ENCODE assay signal across 1 fruit fly cellular context in genomic region chr3L:3632500-3633183, dm6.
TF ChIP-seq lines count a peak whose summit lies in the region.

No protein-coding gene starts in this region.

TF ChIP-seq in whole organism, embryonic, 481 proteins besides CTCF, POLR2A, EP300 and RAD21 (continued from another document and continues in another):
- no peak for TF ChIP-seq CG16863 (GFP tag; optimal IDR thresholded peaks at IDR 0.05; lab: Kevin White, UChicago)
- peak; percentile 31 for TF ChIP-seq YL-1 (GFP tag; optimal IDR thresholded peaks at IDR 0.05; lab: Kevin White, UChicago)
- TF ChIP-seq Oaz (GFP tag; IDR thresholded peaks at IDR 0.05; lab: Robert Waterston, UW) = peak; percentile 88
- TF ChIP-seq klu (GFP tag; IDR thresholded peaks at IDR 0.05; lab: Robert Waterston, UW) = peak; percentile 79; the same call in 1 of the 2 replicates
- TF ChIP-seq CG6689 (GFP tag; IDR thresholded peaks at IDR 0.05; lab: Robert Waterston, UW) = peak; percentile 85
- TF ChIP-seq D19A (tag; optimal IDR thresholded peaks at IDR 0.05; lab: Kevin White, UChicago) = peak; percentile 41
- TF ChIP-seq CG13775 (GFP tag; optimal IDR thresholded peaks at IDR 0.05; lab: Kevin White, UChicago) = peak; percentile 86
- peak in 1 of 2 experiments; percentile 90 for TF ChIP-seq Hr51 (GFP tag; optimal IDR thresholded peaks at IDR 0.05; lab: Kevin White, UChicago)
- TF ChIP-seq CG18011 (GFP tag; optimal IDR thresholded peaks at IDR 0.05; lab: Kevin White, UChicago) = peak; percentile 65
- TF ChIP-seq ato (GFP tag; IDR thresholded peaks at IDR 0.05; lab: Robert Waterston, UW; ENCODE audit: partially characterized antibody) = no peak
- no peak for TF ChIP-seq repo (GFP tag; optimal IDR thresholded peaks at IDR 0.05; lab: Kevin White, UChicago)
- TF ChIP-seq CG9215 (GFP tag; IDR thresholded peaks at IDR 0.05; lab: Robert Waterston, UW) = peak; percentile 92
- no peak for TF ChIP-seq Doc3 (GFP tag; IDR thresholded peaks at IDR 0.05; lab: Robert Waterston, UW; ENCODE audit: partially characterized antibody)
- peak; percentile 87 for TF ChIP-seq Abd-B (GFP tag; optimal IDR thresholded peaks at IDR 0.05; lab: Kevin White, UChicago)
- TF ChIP-seq CG17186 (GFP tag; optimal IDR thresholded peaks at IDR 0.05; lab: Kevin White, UChicago) = no peak
- TF ChIP-seq row (GFP tag; IDR thresholded peaks at IDR 0.05; lab: Robert Waterston, UW) = peak; percentile 97
- TF ChIP-seq Taf1 (GFP tag; IDR thresholded peaks at IDR 0.05; lab: Robert Waterston, UW) = peak; percentile 82
- no peak for TF ChIP-seq BEAF-32 (GFP tag; optimal IDR thresholded peaks at IDR 0.05; lab: Kevin White, UChicago)
- peak; percentile 26; the same call in 1 of the 2 replicates for TF ChIP-seq dati (GFP tag; IDR thresholded peaks at IDR 0.05; lab: Robert Waterston, UW)
- TF ChIP-seq CG30020 (tag; optimal IDR thresholded peaks at IDR 0.05; lab: Kevin White, UChicago) = no peak
- TF ChIP-seq lbe (GFP tag; optimal IDR thresholded peaks at IDR 0.05; lab: Kevin White, UChicago) = no peak
- TF ChIP-seq CG11093 (GFP tag; IDR thresholded peaks at IDR 0.05; lab: Robert Waterston, UW) = peak; percentile 81; the same call in 2 of the 3 replicates
- peak; percentile 85 for TF ChIP-seq CG7357 (GFP tag; IDR thresholded peaks at IDR 0.05; lab: Robert Waterston, UW)
- TF ChIP-seq peb (GFP tag; IDR thresholded peaks at IDR 0.05; lab: Robert Waterston, UW) = peak; percentile 69; the same call in 1 of the 2 replicates
- no peak for TF ChIP-seq luna (GFP tag; optimal IDR thresholded peaks at IDR 0.05; lab: Kevin White, UChicago)
- peak; percentile 62 for TF ChIP-seq CrebB (tag; optimal IDR thresholded peaks at IDR 0.05; lab: Kevin White, UChicago)
- TF ChIP-seq nom (GFP tag; optimal IDR thresholded peaks at IDR 0.05; lab: Kevin White, UChicago) = no peak
- TF ChIP-seq CG8388 (GFP tag; optimal IDR thresholded peaks at IDR 0.05; lab: Kevin White, UChicago) = peak; percentile 68
- TF ChIP-seq Hey (tag; optimal IDR thresholded peaks at IDR 0.05; lab: Kevin White, UChicago) = no peak
- peak; percentile 87 for TF ChIP-seq sob (GFP tag; IDR thresholded peaks at IDR 0.05; lab: Robert Waterston, UW)
- peak; percentile 87 for TF ChIP-seq Meics (GFP tag; optimal IDR thresholded peaks at IDR 0.05; lab: Kevin White, UChicago)
- TF ChIP-seq CG8924 (tag; optimal IDR thresholded peaks at IDR 0.05; lab: Kevin White, UChicago) = peak; percentile 84
- TF ChIP-seq sd (tag; optimal IDR thresholded peaks at IDR 0.05; lab: Kevin White, UChicago) = peak; percentile 54
- no peak for TF ChIP-seq pan (optimal IDR thresholded peaks at IDR 0.05; lab: Kevin White, UChicago)
- peak in 1 of 2 experiments; percentile 90 for TF ChIP-seq pan (GFP tag; optimal IDR thresholded peaks at IDR 0.05 in 1 of 2, IDR thresholded peaks at IDR 0.05 in 1 of 2)
- TF ChIP-seq NC2β (GFP tag; optimal IDR thresholded peaks at IDR 0.05; lab: Kevin White, UChicago) = no peak
- TF ChIP-seq ash1 (GFP tag; optimal IDR thresholded peaks at IDR 0.05; lab: Kevin White, UChicago) = no peak
- TF ChIP-seq pros (GFP tag; optimal IDR thresholded peaks at IDR 0.05; lab: Kevin White, UChicago) = no peak
- peak; percentile 93 for TF ChIP-seq dysf (GFP tag; IDR thresholded peaks at IDR 0.05; lab: Robert Waterston, UW)
- TF ChIP-seq CG6765 (GFP tag; optimal IDR thresholded peaks at IDR 0.05; lab: Kevin White, UChicago) = peak; percentile 66
- TF ChIP-seq crol (GFP tag; IDR thresholded peaks at IDR 0.05; lab: Robert Waterston, UW) = peak; percentile 96
- TF ChIP-seq chm (GFP tag; IDR thresholded peaks at IDR 0.05; lab: Robert Waterston, UW) = no peak
- TF ChIP-seq sens (GFP tag; lab: Kevin White, UChicago) = peak; percentile 81
- TF ChIP-seq z (GFP tag; IDR thresholded peaks at IDR 0.05; lab: Robert Waterston, UW) = no peak
- TF ChIP-seq slp2 (GFP tag; optimal IDR thresholded peaks at IDR 0.05; lab: Kevin White, UChicago) = no peak
- peak; percentile 66; the same call in 1 of the 2 replicates for TF ChIP-seq Doc2 (GFP tag; IDR thresholded peaks at IDR 0.05; lab: Robert Waterston, UW)
- peak; percentile 48 for TF ChIP-seq danr (GFP tag; IDR thresholded peaks at IDR 0.05; lab: Robert Waterston, UW)
- TF ChIP-seq CG2712 (tag; optimal IDR thresholded peaks at IDR 0.05; lab: Kevin White, UChicago) = peak; percentile 69
- no peak for TF ChIP-seq HLH54F (GFP tag; optimal IDR thresholded peaks at IDR 0.05; lab: Kevin White, UChicago)
- TF ChIP-seq C15 (GFP tag; IDR thresholded peaks at IDR 0.05; lab: Robert Waterston, UW) = 0 out of 3 replicates have a peak, but pooled peaks have one; percentile 72
- TF ChIP-seq CG33557 (GFP tag; optimal IDR thresholded peaks at IDR 0.05; lab: Kevin White, UChicago) = no peak
- TF ChIP-seq disco-r (GFP tag; optimal IDR thresholded peaks at IDR 0.05; lab: Kevin White, UChicago) = no peak
- peak; percentile 93 for TF ChIP-seq CG14014 (GFP tag; IDR thresholded peaks at IDR 0.05; lab: Robert Waterston, UW)
- no peak for TF ChIP-seq br (optimal IDR thresholded peaks at IDR 0.05; lab: Kevin White, UChicago)
- TF ChIP-seq Ada2b (GFP tag; IDR thresholded peaks at IDR 0.05; lab: Robert Waterston, UW) = peak; percentile 87
- TF ChIP-seq grn (GFP tag; optimal IDR thresholded peaks at IDR 0.05; lab: Kevin White, UChicago) = no peak
- peak; percentile 79; the same call in 1 of the 3 replicates for TF ChIP-seq jigr1 (GFP tag; IDR thresholded peaks at IDR 0.05; lab: Robert Waterston, UW)
- no peak for TF ChIP-seq Neu2 (GFP tag; optimal IDR thresholded peaks at IDR 0.05; lab: Kevin White, UChicago; ENCODE audit: borderline replicate concordance)
- TF ChIP-seq CG2202 (tag; optimal IDR thresholded peaks at IDR 0.05; lab: Kevin White, UChicago) = peak; percentile 7
- peak; percentile 27 for TF ChIP-seq CG10274 (GFP tag; optimal IDR thresholded peaks at IDR 0.05; lab: Kevin White, UChicago)
- peak; percentile 4 for TF ChIP-seq Spps (tag; optimal IDR thresholded peaks at IDR 0.05; lab: Kevin White, UChicago)
- TF ChIP-seq Deaf1 (tag; optimal IDR thresholded peaks at IDR 0.05; lab: Kevin White, UChicago) = peak; percentile 44
- TF ChIP-seq CG10565 (GFP tag; optimal IDR thresholded peaks at IDR 0.05; lab: Kevin White, UChicago) = no peak
- TF ChIP-seq CG7556 (GFP tag; optimal IDR thresholded peaks at IDR 0.05; lab: Kevin White, UChicago) = peak; percentile 91
- TF ChIP-seq Atf3 (GFP tag; optimal IDR thresholded peaks at IDR 0.05; lab: Kevin White, UChicago) = no peak
- peak; percentile 85 for TF ChIP-seq odd (GFP tag; optimal IDR thresholded peaks at IDR 0.05; lab: Kevin White, UChicago)
- TF ChIP-seq Optix (GFP tag; IDR thresholded peaks at IDR 0.05; lab: Robert Waterston, UW) = peak; percentile 82
- TF ChIP-seq lilli (GFP tag; optimal IDR thresholded peaks at IDR 0.05; lab: Kevin White, UChicago) = peak; percentile 15
- TF ChIP-seq CG12659 (GFP tag; optimal IDR thresholded peaks at IDR 0.05; lab: Kevin White, UChicago) = peak; percentile 91
- no peak for TF ChIP-seq CG12236 (GFP tag; optimal IDR thresholded peaks at IDR 0.05; lab: Kevin White, UChicago)
- TF ChIP-seq run (tag; optimal IDR thresholded peaks at IDR 0.05; lab: Kevin White, UChicago) = peak; percentile 52
- peak; percentile 90 for TF ChIP-seq CG13424 (tag; optimal IDR thresholded peaks at IDR 0.05; lab: Kevin White, UChicago)
- TF ChIP-seq Bteb2 (GFP tag; optimal IDR thresholded peaks at IDR 0.05; lab: Kevin White, UChicago) = no peak
- TF ChIP-seq CG12219 (GFP tag; optimal IDR thresholded peaks at IDR 0.05; lab: Kevin White, UChicago) = peak; percentile 66
- TF ChIP-seq CG2116 (GFP tag; optimal IDR thresholded peaks at IDR 0.05; lab: Kevin White, UChicago) = peak; percentile 33
- peak; percentile 51 for TF ChIP-seq Six4 (GFP tag; optimal IDR thresholded peaks at IDR 0.05; lab: Kevin White, UChicago)
- TF ChIP-seq CG15514 (GFP tag; optimal IDR thresholded peaks at IDR 0.05; lab: Kevin White, UChicago) = peak; percentile 65
- peak; percentile 83 for TF ChIP-seq CG17328 (GFP tag; IDR thresholded peaks at IDR 0.05; lab: Robert Waterston, UW)
- no peak for TF ChIP-seq p53 (GFP tag; optimal IDR thresholded peaks at IDR 0.05; lab: Kevin White, UChicago)
- TF ChIP-seq HLH4C (GFP tag; IDR thresholded peaks at IDR 0.05; lab: Robert Waterston, UW; ENCODE audit: partially characterized antibody) = no peak
- peak; percentile 29 for TF ChIP-seq dmrt11E (tag; optimal IDR thresholded peaks at IDR 0.05; lab: Kevin White, UChicago)
- TF ChIP-seq CG4404 (GFP tag; IDR thresholded peaks at IDR 0.05; lab: Robert Waterston, UW) = peak; percentile 81
- peak; percentile 88 for TF ChIP-seq CG32532 (GFP tag; IDR thresholded peaks at IDR 0.05; lab: Robert Waterston, UW)
- no peak for TF ChIP-seq cad (GFP tag; optimal IDR thresholded peaks at IDR 0.05; lab: Kevin White, UChicago)
- peak; percentile 88 for TF ChIP-seq Gug (GFP tag; IDR thresholded peaks at IDR 0.05; lab: Robert Waterston, UW)
- TF ChIP-seq tx (GFP tag; optimal IDR thresholded peaks at IDR 0.05; lab: Kevin White, UChicago) = no peak
- peak; percentile 38 for TF ChIP-seq tap (tag; optimal IDR thresholded peaks at IDR 0.05; lab: Kevin White, UChicago)
- TF ChIP-seq CG32767 (GFP tag; IDR thresholded peaks at IDR 0.05; lab: Robert Waterston, UW) = peak; percentile 85
- TF ChIP-seq CG16813 (GFP tag; IDR thresholded peaks at IDR 0.05; lab: Robert Waterston, UW; ENCODE audit: partially characterized antibody) = no peak
- TF ChIP-seq cwo (GFP tag; optimal IDR thresholded peaks at IDR 0.05; lab: Kevin White, UChicago) = peak; percentile 74
- TF ChIP-seq Side (GFP tag; optimal IDR thresholded peaks at IDR 0.05; lab: Kevin White, UChicago) = no peak
- peak; percentile 50 for TF ChIP-seq Dip2 (GFP tag; IDR thresholded peaks at IDR 0.05; lab: Robert Waterston, UW)
- TF ChIP-seq h (optimal IDR thresholded peaks at IDR 0.05; lab: Kevin White, UChicago) = no peak
- peak; percentile 59; the same call in 1 of the 3 replicates for TF ChIP-seq gce (GFP tag; IDR thresholded peaks at IDR 0.05; lab: Robert Waterston, UW)
- TF ChIP-seq CG12769 (tag; optimal IDR thresholded peaks at IDR 0.05; lab: Kevin White, UChicago) = no peak
- TF ChIP-seq org-1 (GFP tag; optimal IDR thresholded peaks at IDR 0.05; lab: Kevin White, UChicago) = peak; percentile 81
- no peak for TF ChIP-seq bbx (GFP tag; IDR thresholded peaks at IDR 0.05; lab: Robert Waterston, UW; ENCODE audit: partially characterized antibody)
- peak; percentile 76 for TF ChIP-seq BtbVII (GFP tag; optimal IDR thresholded peaks at IDR 0.05; lab: Kevin White, UChicago)
- peak; percentile 79 for TF ChIP-seq ssp (GFP tag; IDR thresholded peaks at IDR 0.05; lab: Robert Waterston, UW)
- no peak for TF ChIP-seq trem (tag; optimal IDR thresholded peaks at IDR 0.05; lab: Kevin White, UChicago)
- peak; percentile 80 for TF ChIP-seq Lim3 (GFP tag; IDR thresholded peaks at IDR 0.05; lab: Robert Waterston, UW)
- peak; percentile 1 for TF ChIP-seq zen (tag; optimal IDR thresholded peaks at IDR 0.05; lab: Kevin White, UChicago)
- peak; percentile 80 for TF ChIP-seq slou (GFP tag; optimal IDR thresholded peaks at IDR 0.05; lab: Kevin White, UChicago)
- peak; percentile 72 for TF ChIP-seq tin (GFP tag; optimal IDR thresholded peaks at IDR 0.05; lab: Kevin White, UChicago)
- TF ChIP-seq CG10959 (GFP tag; IDR thresholded peaks at IDR 0.05; lab: Robert Waterston, UW) = 0 out of 2 replicates have a peak, but pooled peaks have one; percentile 34
- peak; percentile 93 for TF ChIP-seq Hmr (GFP tag; optimal IDR thresholded peaks at IDR 0.05; lab: Kevin White, UChicago)
- TF ChIP-seq psq (GFP tag; optimal IDR thresholded peaks at IDR 0.05; lab: Kevin White, UChicago) = peak; percentile 12
- TF ChIP-seq shn (GFP tag; optimal IDR thresholded peaks at IDR 0.05; lab: Kevin White, UChicago) = no peak
- peak; percentile 24 for TF ChIP-seq kah (GFP tag; optimal IDR thresholded peaks at IDR 0.05; lab: Kevin White, UChicago)
- peak; percentile 87 for TF ChIP-seq al (GFP tag; IDR thresholded peaks at IDR 0.05; lab: Robert Waterston, UW)
- TF ChIP-seq gfzf (GFP tag; optimal IDR thresholded peaks at IDR 0.05; lab: Kevin White, UChicago) = no peak
- no peak for TF ChIP-seq prd (optimal IDR thresholded peaks at IDR 0.05; lab: Kevin White, UChicago)
- TF ChIP-seq prd (GFP tag; IDR thresholded peaks at IDR 0.05; lab: Robert Waterston, UW) = peak; percentile 92
- peak; percentile 89 for TF ChIP-seq zfh1 (GFP tag; IDR thresholded peaks at IDR 0.05; lab: Robert Waterston, UW)
- TF ChIP-seq HHEX (GFP tag; optimal IDR thresholded peaks at IDR 0.05; lab: Kevin White, UChicago) = peak; percentile 80
- TF ChIP-seq gem (tag; optimal IDR thresholded peaks at IDR 0.05; lab: Kevin White, UChicago) = peak; percentile 89
- TF ChIP-seq CG7987 (GFP tag; optimal IDR thresholded peaks at IDR 0.05; lab: Kevin White, UChicago) = no peak
- TF ChIP-seq az2 (GFP tag; optimal IDR thresholded peaks at IDR 0.05; lab: Kevin White, UChicago) = peak; percentile 84
- TF ChIP-seq esg (GFP tag; conservative IDR thresholded peaks at IDR 0.05; lab: Robert Waterston, UW) = peak; percentile 92
- peak; percentile 45 for TF ChIP-seq exex (tag; optimal IDR thresholded peaks at IDR 0.05; lab: Kevin White, UChicago)
- peak; percentile 50 for TF ChIP-seq Asciz (GFP tag; optimal IDR thresholded peaks at IDR 0.05; lab: Kevin White, UChicago)
- TF ChIP-seq CG18619 (GFP tag; optimal IDR thresholded peaks at IDR 0.05; lab: Kevin White, UChicago) = peak; percentile 93
- TF ChIP-seq schlank (tag; optimal IDR thresholded peaks at IDR 0.05; lab: Kevin White, UChicago) = peak; percentile 62
- TF ChIP-seq CG8478 (optimal IDR thresholded peaks at IDR 0.05; lab: Kevin White, UChicago) = no peak
- no peak for TF ChIP-seq knrl (GFP tag; IDR thresholded peaks at IDR 0.05; lab: Robert Waterston, UW; ENCODE audit: partially characterized antibody)
- TF ChIP-seq croc (GFP tag; conservative IDR thresholded peaks at IDR 0.05; lab: Robert Waterston, UW) = peak; percentile 74
- no peak for TF ChIP-seq MESR4 (GFP tag; optimal IDR thresholded peaks at IDR 0.05; lab: Kevin White, UChicago)
- TF ChIP-seq grau (tag; optimal IDR thresholded peaks at IDR 0.05; lab: Kevin White, UChicago) = peak; percentile 88
- no peak for TF ChIP-seq CG14860 (GFP tag; IDR thresholded peaks at IDR 0.05; lab: Robert Waterston, UW; ENCODE audit: partially characterized antibody)
- TF ChIP-seq Sry-δ (GFP tag; optimal IDR thresholded peaks at IDR 0.05; lab: Kevin White, UChicago) = no peak
- TF ChIP-seq CG6854 (GFP tag; optimal IDR thresholded peaks at IDR 0.05; lab: Kevin White, UChicago) = peak; percentile 82
- no peak for TF ChIP-seq Dip3 (GFP tag; optimal IDR thresholded peaks at IDR 0.05; lab: Kevin White, UChicago)
- TF ChIP-seq stwl (tag; optimal IDR thresholded peaks at IDR 0.05; lab: Kevin White, UChicago) = no peak
